Worm (Caenorhabditis elegans): Measurements from ENCODE around the gene C27F2.9.

DNA sequence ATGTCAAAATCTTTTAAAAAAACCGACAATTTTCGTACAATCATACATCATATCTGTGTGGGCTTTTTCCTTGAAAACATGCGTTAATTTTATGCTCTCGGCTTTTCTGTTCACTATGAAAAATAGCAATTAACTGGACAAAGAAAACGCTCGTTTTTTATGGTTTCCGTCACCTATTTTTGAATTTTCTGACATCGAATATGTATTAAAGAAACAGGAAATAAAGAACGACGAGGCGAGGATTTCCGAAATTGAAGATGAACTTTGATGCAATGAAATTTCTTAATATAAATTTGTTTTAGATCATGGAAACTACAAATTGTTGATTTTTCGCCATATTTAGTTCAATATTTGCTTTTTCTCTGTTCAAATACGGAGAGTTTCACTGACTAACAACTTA lies 21.1 kb upstream of the C27F2.9 start:
- TF ChIP-seq nhr-237 (tag; optimal IDR thresholded peaks at IDR 0.05): no peak
- no peak for TF ChIP-seq blmp-1 (tag; optimal IDR thresholded peaks at IDR 0.05)
- no peak for TF ChIP-seq flh-1 (GFP tag; optimal IDR thresholded peaks at IDR 0.05)
- no peak for TF ChIP-seq mep-1 (tag; optimal IDR thresholded peaks at IDR 0.05)
- no peak for TF ChIP-seq unc-62 (GFP tag; optimal IDR thresholded peaks at IDR 0.05)
- TF ChIP-seq mls-2 (tag; optimal IDR thresholded peaks at IDR 0.05): no peak
- no peak for TF ChIP-seq lin-32 (GFP tag; optimal IDR thresholded peaks at IDR 0.05)
- no peak for TF ChIP-seq mab-5 (tag; optimal IDR thresholded peaks at IDR 0.05)
- TF ChIP-seq nhr-28 (tag; optimal IDR thresholded peaks at IDR 0.05): no peak
- TF ChIP-seq elt-1 (tag; optimal IDR thresholded peaks at IDR 0.05; ENCODE audit: borderline replicate concordance, insufficient read depth): no peak

Measured in whole organism, mixed stage, embryonic.